Worm (Caenorhabditis elegans) whole organism, early embryonic: Measurements from ENCODE around the gene trm-1.

Experiments
- aly-1 ChIP-seq: sonication (generic microtip); optimal IDR thresholded peaks from 2 replicates; lab custom pipeline; 2016; ENCODE audit warnings: missing genetic modification characterization, missing compliant biosample characterization
- ama-1 ChIP-seq: fragments of 150-350 bp; optimal IDR thresholded peaks from 2 replicates; lab custom pipeline; 2014
- ceh-13 ChIP-seq: fragments of 200-800 bp; sonication (Bioruptor generic); optimal IDR thresholded peaks from 2 replicates; lab custom pipeline; 2018; ENCODE audit warnings: mild to moderate bottlenecking, missing genetic modification characterization, missing compliant biosample characterization
- ceh-36 ChIP-seq: sonication (generic microtip); optimal IDR thresholded peaks from 2 replicates; lab custom pipeline; 2016; ENCODE audit warnings: missing genetic modification characterization, inconsistent platforms, missing compliant biosample characterization
- ets-7 ChIP-seq: sonication (generic microtip); optimal IDR thresholded peaks from 2 replicates; lab custom pipeline; 2016; ENCODE audit warnings: missing genotype, missing genetic modification characterization, missing compliant biosample characterization
- flt-1 ChIP-seq: fragments of 200-800 bp; sonication (Bioruptor generic); IDR thresholded peaks from 2 replicates; pipeline ENCODE4 v1.3.6; 2022; ENCODE audit warnings: missing genetic modification characterization, missing compliant biosample characterization
- hmg-4 ChIP-seq: fragments of 200-800 bp; sonication (Bioruptor generic); optimal IDR thresholded peaks from 2 replicates; lab custom pipeline; 2018; ENCODE audit warnings: mild to moderate bottlenecking, missing genetic modification characterization, missing compliant biosample characterization
- hnd-1 ChIP-seq: sonication (generic microtip); optimal IDR thresholded peaks from 2 replicates; lab custom pipeline; 2016; ENCODE audit warnings: missing genetic modification characterization, missing compliant biosample characterization
- pes-1 ChIP-seq: fragments of 200-800 bp; sonication (Bioruptor generic); IDR thresholded peaks from 2 replicates; pipeline ENCODE4 v1.3.6; 2022; ENCODE audit warnings: missing genetic modification reagents, missing genetic modification characterization, missing compliant biosample characterization
- scrt-1 ChIP-seq: fragments of 200-800 bp; sonication (Bioruptor generic); IDR thresholded peaks from 2 replicates; pipeline ENCODE4 v1.3.6; 2022; ENCODE audit warnings: missing genetic modification characterization, missing compliant biosample characterization
- sea-1 ChIP-seq: fragments of 200-800 bp; sonication (Bioruptor generic); conservative IDR thresholded peaks from 2 replicates; pipeline ENCODE4 v1.3.6; 2022; ENCODE audit warnings: missing genetic modification characterization, missing compliant biosample characterization
- tbx-11 ChIP-seq: fragments of 200-800 bp; sonication (Bioruptor generic); IDR thresholded peaks from 2 replicates; pipeline ENCODE4 v1.3.6; 2022; ENCODE audit warnings: missing genetic modification characterization, missing compliant biosample characterization
- tbx-37 ChIP-seq: fragments of 200-800 bp; sonication (Bioruptor generic); conservative IDR thresholded peaks from 2 replicates; pipeline ENCODE4 v1.3.6; 2022; ENCODE audit warnings: missing genetic modification reagents, missing genetic modification characterization, missing compliant biosample characterization
- tra-4 ChIP-seq: sonication (generic microtip); optimal IDR thresholded peaks from 2 replicates; lab custom pipeline; 2017; ENCODE audit warnings: missing genetic modification characterization, missing compliant biosample characterization

- no peak for TF ChIP-seq ama-1
- TF ChIP-seq flt-1: no peak
- TF ChIP-seq ceh-36 (tag; lab: Kevin White, UChicago): no peak
- TF ChIP-seq hmg-4: no peak
- no peak for TF ChIP-seq ceh-13 (GFP tag; lab: Kevin White, UChicago)
- TF ChIP-seq tbx-11: no peak
- TF ChIP-seq tbx-37 (GFP tag; lab: Robert Waterston, UW): no peak
- no peak for TF ChIP-seq hnd-1
- no peak for TF ChIP-seq pes-1
- no peak for TF ChIP-seq ets-7
- no peak for TF ChIP-seq sea-1 (GFP tag; lab: Robert Waterston, UW)
- TF ChIP-seq aly-1 (tag; lab: Kevin White, UChicago): no peak
- no peak for TF ChIP-seq scrt-1 (GFP tag; lab: Robert Waterston, UW)
- no peak for TF ChIP-seq tra-4 (tag; lab: Kevin White, UChicago)
Measured at ce11 chrV:14140733-14141132, 44.7 kb downstream of the trm-1 start.
